Worm (Caenorhabditis elegans) whole organism, late embryonic: ENCODE data around the gene T06C12.14.

Experiments
- K02D7.2 ChIP-seq: sonication (generic microtip); optimal IDR thresholded peaks from 2 replicates; lab custom pipeline; 2017; ENCODE audit warnings: mild to moderate bottlenecking, missing genetic modification characterization, missing compliant biosample characterization
- dve-1 ChIP-seq: sonication (generic microtip); optimal IDR thresholded peaks from 2 replicates; lab custom pipeline; 2017; ENCODE audit warnings: antibody characterized with exemption, mild to moderate bottlenecking, missing genetic modification characterization, missing compliant biosample characterization
- lim-6 ChIP-seq: sonication (generic microtip); optimal IDR thresholded peaks from 2 replicates; lab custom pipeline; 2016; ENCODE audit warnings: missing genetic modification characterization, missing compliant biosample characterization
- nhr-232 ChIP-seq: sonication (generic microtip); optimal IDR thresholded peaks from 2 replicates; lab custom pipeline; 2016; ENCODE audit warnings: missing genetic modification characterization, missing compliant biosample characterization
- pha-2 ChIP-seq: sonication (generic microtip); optimal IDR thresholded peaks from 2 replicates; lab custom pipeline; 2017; ENCODE audit warnings: mild to moderate bottlenecking, missing genetic modification characterization, missing compliant biosample characterization
- sdc-2 ChIP-seq: sonication (generic microtip); optimal IDR thresholded peaks from 2 replicates; lab custom pipeline; 2016; ENCODE audit warnings: missing genotype, missing genetic modification characterization, missing compliant biosample characterization
- tbx-2 ChIP-seq: sonication (generic microtip); optimal IDR thresholded peaks from 2 replicates; lab custom pipeline; 2016; ENCODE audit warnings: missing genetic modification characterization, missing compliant biosample characterization

- TF ChIP-seq K02D7.2 (tag; lab: Kevin White, UChicago) (no peak), tbx-2 (no peak), pha-2 (tag; lab: Kevin White, UChicago) (no peak), lim-6 (tag; lab: Kevin White, UChicago) (no peak), nhr-232 (tag; lab: Kevin White, UChicago) (no peak), dve-1 (tag; lab: Kevin White, UChicago) (no peak), sdc-2 (tag; lab: Kevin White, UChicago) (no peak)
These were observed 37.2 kb upstream of the T06C12.14 start, which contains the start of gene srz-12 for ce11 chrV:15862599-15862998.
